Worm (Caenorhabditis elegans) whole organism, L1 larva: Measurements from ENCODE around the gene nspf-1.
"Not testable (repeated sequence)": the region's sequence is repeated elsewhere in the genome, so short reads cannot be mapped to it uniquely, and the experiment has no call there.

Experiments
- C16A3.4 ChIP-seq: fragments of 150-350 bp; optimal IDR thresholded peaks from 2 replicates; lab custom pipeline; 2014; ENCODE audit warnings: missing biosample characterization, missing genetic modification characterization
- C34B4.2 ChIP-seq: sonication (generic microtip); optimal IDR thresholded peaks from 2 replicates; lab custom pipeline; 2017; ENCODE audit warnings: mild to moderate bottlenecking, missing genetic modification characterization, missing compliant biosample characterization
- aha-1 ChIP-seq: fragments of 150-350 bp; optimal IDR thresholded peaks from 2 replicates; lab custom pipeline; 2014; ENCODE audit warnings: missing biosample characterization, missing genetic modification characterization
- alr-1 ChIP-seq: fragments of 200-800 bp; sonication (Bioruptor generic); optimal IDR thresholded peaks from 2 replicates; lab custom pipeline; 2018; ENCODE audit warnings: borderline replicate concordance, mild to moderate bottlenecking, missing genetic modification characterization, missing compliant biosample characterization
- aly-2 ChIP-seq: fragments of 150-350 bp; optimal IDR thresholded peaks from 2 replicates; lab custom pipeline; 2014; ENCODE audit warnings: missing biosample characterization, missing genetic modification characterization
- ceh-8 ChIP-seq: fragments of 200-800 bp; sonication (Bioruptor generic); optimal IDR thresholded peaks from 2 replicates; lab custom pipeline; 2018; ENCODE audit warnings: mild to moderate bottlenecking, missing genetic modification characterization, moderate library complexity, missing compliant biosample characterization
- ces-1 ChIP-seq: fragments of 150-350 bp; optimal IDR thresholded peaks from 2 replicates; lab custom pipeline; 2014; ENCODE audit warnings: missing biosample characterization, missing genetic modification reagents, missing genetic modification characterization
- efl-1 ChIP-seq, 4 experiments: fragments of 150-350 bp; optimal IDR thresholded peaks in 3 of 4; peaks in 1 of 4; 1 replicate in 1 of 4; 2 replicates in 3 of 4; lab custom pipeline; 2014; ENCODE audit warnings: missing biosample characterization in 2 of 4, missing genetic modification characterization in 2 of 4, missing genetic modification reagents in 2 of 4
- egl-13 ChIP-seq: sonication (generic microtip); optimal IDR thresholded peaks from 2 replicates; lab custom pipeline; 2016; ENCODE audit warnings: missing genotype, missing genetic modification reagents, missing genetic modification characterization, missing compliant biosample characterization
- egl-27 ChIP-seq, 2 experiments: fragments of 150-350 bp in 1 of 2; sonication (generic microtip); optimal IDR thresholded peaks; 3 replicates each; lab custom pipeline; 2017 to 2018; ENCODE audit warnings: missing biosample characterization in 2 of 2, missing genetic modification characterization in 2 of 2, missing genetic modification reagents in 2 of 2
- elt-2 ChIP-seq: sonication (generic microtip); optimal IDR thresholded peaks from 2 replicates; lab custom pipeline; 2016; ENCODE audit warnings: missing genetic modification characterization, mild to moderate bottlenecking, inconsistent platforms, missing compliant biosample characterization, missing genetic modification reagents
- fkh-4 ChIP-seq: sonication (generic microtip); optimal IDR thresholded peaks from 2 replicates; lab custom pipeline; 2016; ENCODE audit warnings: missing compliant biosample characterization, missing genetic modification characterization, borderline replicate concordance
- fkh-8 ChIP-seq: sonication (generic microtip); optimal IDR thresholded peaks from 2 replicates; lab custom pipeline; 2016; ENCODE audit warnings: mild to moderate bottlenecking, missing genetic modification characterization, missing compliant biosample characterization
- fos-1 ChIP-seq: fragments of 150-350 bp; optimal IDR thresholded peaks from 2 replicates; lab custom pipeline; 2014; ENCODE audit warnings: missing biosample characterization, missing genetic modification characterization
- hlh-4 ChIP-seq: sonication (generic microtip); optimal IDR thresholded peaks from 2 replicates; lab custom pipeline; 2016; ENCODE audit warnings: mild to moderate bottlenecking, missing genetic modification characterization, missing compliant biosample characterization
- hpl-2 ChIP-seq: fragments of 150-350 bp; optimal IDR thresholded peaks from 2 replicates; lab custom pipeline; 2014; ENCODE audit warnings: missing biosample characterization, missing genetic modification reagents, missing genetic modification characterization
- isw-1 ChIP-seq: fragments of 200-800 bp; sonication (Bioruptor generic); IDR thresholded peaks from 2 replicates; pipeline ENCODE4 v1.3.6; 2022; ENCODE audit warnings: missing genetic modification characterization, missing compliant biosample characterization
- lin-13 ChIP-seq: fragments of 150-350 bp; optimal IDR thresholded peaks from 2 replicates; lab custom pipeline; 2014; ENCODE audit warnings: missing biosample characterization, missing genetic modification reagents, missing genetic modification characterization
- lin-14 ChIP-seq: fragments of 200-800 bp; sonication (Bioruptor generic); optimal IDR thresholded peaks from 2 replicates; lab custom pipeline; 2018; ENCODE audit warnings: mild to moderate bottlenecking, missing genetic modification characterization, moderate library complexity, missing compliant biosample characterization
- lin-15B ChIP-seq: fragments of 150-350 bp; sonication (generic microtip); optimal IDR thresholded peaks from 3 replicates; lab custom pipeline; 2014; ENCODE audit warnings: missing biosample characterization, missing genetic modification characterization
- lin-35 ChIP-seq, 2 experiments: fragments of 150-350 bp; optimal IDR thresholded peaks; 2 replicates each; lab custom pipeline; 2014; ENCODE audit warnings: missing biosample characterization in 2 of 2, missing genetic modification characterization in 2 of 2, missing genetic modification reagents in 2 of 2
- lir-3 ChIP-seq: sonication (generic microtip); optimal IDR thresholded peaks from 2 replicates; lab custom pipeline; 2016; ENCODE audit warnings: mild to moderate bottlenecking, missing genetic modification characterization, moderate library complexity, missing compliant biosample characterization; ENCODE audit not compliant: poor library complexity
- mep-1 ChIP-seq: fragments of 150-350 bp; optimal IDR thresholded peaks from 2 replicates; lab custom pipeline; 2014; ENCODE audit warnings: missing biosample characterization, missing genetic modification characterization
- nhr-11 ChIP-seq: fragments of 150-350 bp; optimal IDR thresholded peaks from 2 replicates; lab custom pipeline; 2014; ENCODE audit warnings: missing biosample characterization, missing genetic modification characterization
- nhr-12 ChIP-seq: sonication (generic microtip); optimal IDR thresholded peaks from 2 replicates; lab custom pipeline; 2017; ENCODE audit warnings: missing biosample characterization, missing genetic modification characterization
- nhr-71 ChIP-seq: sonication (generic microtip); optimal IDR thresholded peaks from 2 replicates; lab custom pipeline; 2016; ENCODE audit warnings: mild to moderate bottlenecking, missing genetic modification characterization, moderate library complexity, missing compliant biosample characterization
- pax-3 ChIP-seq: fragments of 200-800 bp; sonication (Bioruptor generic); optimal IDR thresholded peaks from 2 replicates; lab custom pipeline; 2018; ENCODE audit warnings: mild to moderate bottlenecking, missing genetic modification characterization, moderate library complexity, missing compliant biosample characterization
- snu-23 ChIP-seq: sonication (generic microtip); optimal IDR thresholded peaks from 2 replicates; lab custom pipeline; 2016; ENCODE audit warnings: missing genetic modification characterization, missing compliant biosample characterization
- swsn-7 ChIP-seq: sonication (generic microtip); optimal IDR thresholded peaks from 2 replicates; lab custom pipeline; 2016; ENCODE audit warnings: missing genetic modification characterization, missing compliant biosample characterization
- unc-130 ChIP-seq: fragments of 150-350 bp; optimal IDR thresholded peaks from 2 replicates; lab custom pipeline; 2017; ENCODE audit warnings: missing biosample characterization, missing genetic modification characterization, inconsistent platforms
- xbp-1 ChIP-seq: sonication (generic microtip); optimal IDR thresholded peaks from 2 replicates; lab custom pipeline; 2016; ENCODE audit warnings: missing genetic modification characterization, missing compliant biosample characterization
- zag-1 ChIP-seq: fragments of 150-350 bp; optimal IDR thresholded peaks from 2 replicates; lab custom pipeline; 2014; ENCODE audit warnings: missing biosample characterization, missing genetic modification characterization
- zip-4 ChIP-seq: fragments of 200-800 bp; sonication (Bioruptor generic); optimal IDR thresholded peaks from 2 replicates; lab custom pipeline; 2018; ENCODE audit warnings: mild to moderate bottlenecking, missing genetic modification characterization, moderate library complexity, missing compliant biosample characterization

The nspf-1 gene

DNA sequence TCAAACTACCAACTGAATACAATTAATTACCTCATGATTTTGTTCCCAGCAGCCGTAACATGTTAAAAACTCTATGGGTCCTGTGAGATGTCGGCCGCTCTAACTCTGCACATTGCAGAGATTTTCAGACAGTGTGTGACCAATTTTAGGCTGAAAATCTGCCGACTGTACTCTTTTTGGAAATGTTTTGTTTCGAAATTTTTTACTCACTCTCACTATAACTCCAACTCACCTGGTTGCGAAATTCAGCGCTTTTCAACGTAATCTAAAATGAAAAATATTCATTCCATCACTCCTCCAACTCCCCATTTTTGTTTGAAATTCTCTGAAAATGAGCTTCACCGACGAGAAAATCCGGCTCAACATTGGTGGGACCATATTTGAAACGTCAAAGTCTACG is 37.9 kb upstream of the nspf-1 start, which contains the start of the genes F22E5.13 and F22E5.6:
Gene F22E5.13 (minus strand): TSS at position 101 of the 400 bp plus-strand sequence.
Gene F22E5.6 (plus strand): TSS at position 297 of the 400 bp plus-strand sequence.
- TF ChIP-seq nhr-71 (tag; lab: Kevin White, UChicago) (no peak), lin-15B (tag; lab: Kevin White, UChicago) (no peak), fos-1 (tag; lab: Kevin White, UChicago) (no peak), elt-2 (tag; lab: Kevin White, UChicago) (no peak), aly-2 (tag; lab: Kevin White, UChicago) (no peak), nhr-11 (no peak), C34B4.2 (tag; lab: Kevin White, UChicago) (no peak), fkh-8 (tag; lab: Kevin White, UChicago) (no peak), egl-27 (tag; optimal IDR thresholded peaks at IDR 0.05; lab: Kevin White, UChicago) (no peak), efl-1 (optimal IDR thresholded peaks at IDR 0.05; lab: Kevin White, UChicago) (no peak), efl-1 (GFP tag; optimal IDR thresholded peaks at IDR 0.05 in 1 of 2; lab: Kevin White, UChicago) (no peak), hlh-4 (tag; lab: Kevin White, UChicago) (no peak), nhr-12 (tag; lab: Kevin White, UChicago) (no peak), zip-4 (GFP tag; lab: Kevin White, UChicago) (no peak), hpl-2 (GFP tag; lab: Kevin White, UChicago) (no peak), xbp-1 (tag; lab: Kevin White, UChicago) (no peak), pax-3 (tag; lab: Kevin White, UChicago) (no peak), alr-1 (tag; lab: Kevin White, UChicago) (no peak), snu-23 (no peak), lin-14 (GFP tag; lab: Kevin White, UChicago) (no peak)

DNA sequence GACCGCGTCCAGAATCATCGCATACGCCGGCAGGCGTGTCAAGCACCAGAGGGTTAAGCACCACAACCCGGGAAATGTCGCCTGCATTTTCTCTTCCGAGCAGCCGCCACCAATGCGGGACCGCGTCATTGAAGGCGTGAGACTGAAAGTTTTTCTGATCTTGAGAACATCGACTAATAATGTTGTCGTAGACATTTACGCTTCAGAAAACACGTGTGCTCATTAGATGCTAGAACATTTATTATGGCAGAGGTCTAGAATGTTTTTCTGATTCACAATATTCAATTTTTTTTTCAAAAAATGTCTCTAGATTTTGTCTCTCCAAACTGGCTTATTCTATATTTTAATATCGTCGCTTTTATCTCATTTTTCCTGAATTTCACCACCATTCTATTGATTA is 30.8 kb upstream of the nspf-1 start, which contains the start of gene sri-47:
Gene sri-47 (plus strand): TSS at position 301 of the 400 bp plus-strand sequence.
- TF ChIP-seq C16A3.4 (tag; lab: Kevin White, UChicago) (no peak), swsn-7 (no peak), egl-13 (tag; lab: Kevin White, UChicago) (no peak)

- no peak for TF ChIP-seq aha-1 (tag; lab: Kevin White, UChicago)
- TF ChIP-seq lin-13 = no peak
- TF ChIP-seq fkh-8 (tag; lab: Kevin White, UChicago) = peak; percentile 7
- TF ChIP-seq fos-1 (tag; lab: Kevin White, UChicago) = no peak
- no peak for TF ChIP-seq nhr-71 (tag; lab: Kevin White, UChicago)
- no peak for TF ChIP-seq ces-1 (GFP tag; lab: Kevin White, UChicago)
- no peak for TF ChIP-seq lir-3 (tag; lab: Kevin White, UChicago)
- TF ChIP-seq mep-1 (tag; lab: Kevin White, UChicago) = no peak
- no peak for TF ChIP-seq lin-14 (GFP tag; lab: Kevin White, UChicago)
- TF ChIP-seq xbp-1 (tag; lab: Kevin White, UChicago) = no peak
- TF ChIP-seq zag-1 (tag; lab: Kevin White, UChicago) = no peak
- no peak for TF ChIP-seq isw-1
- no peak for TF ChIP-seq lin-35 (GFP tag; optimal IDR thresholded peaks at IDR 0.05; lab: Kevin White, UChicago)
- no peak for TF ChIP-seq efl-1 (optimal IDR thresholded peaks at IDR 0.05; lab: Kevin White, UChicago)
- peak in 1 of 2 experiments; percentile 13 for TF ChIP-seq efl-1 (GFP tag; optimal IDR thresholded peaks at IDR 0.05 in 1 of 2; lab: Kevin White, UChicago)
- no peak for TF ChIP-seq unc-130 (tag; lab: Kevin White, UChicago)
- TF ChIP-seq, all 84 proteins: peak for 2
Observed at ce11 chrII:2659364-2659763, 28.1 kb upstream of the nspf-1 start, which contains the start of gene gcy-21. Gene gcy-21 (plus strand): TSS chrII:2659664.

- TF ChIP-seq ceh-8; mep-1 (tag; lab: Kevin White, UChicago); fkh-4: not testable (repeated sequence)
- TF ChIP-seq, all 84 proteins: peak for 0; not testable (repeated sequence) for 84
Observed at ce11 chrII:2665081-2665480, 22.3 kb upstream of the nspf-1 start, which contains the start of gene F22E5.2. Gene F22E5.2 (plus strand): TSS chrII:2665381.
